Fruit fly (Drosophila melanogaster) Kc167 (cell line): ENCODE results near the gene Der-1.

Experiments
- Myc ChIP-seq: fragments of >200 bp; optimal IDR thresholded peaks from 2 replicates; lab custom pipeline; 2017; ENCODE audit warnings: missing external identifiers
- Sin3A ChIP-seq: fragments of >200 bp; optimal IDR thresholded peaks from 2 replicates; lab custom pipeline; 2018; ENCODE audit warnings: missing external identifiers
- h ChIP-seq: fragments of >200 bp; optimal IDR thresholded peaks from 3 replicates; lab custom pipeline; 2018; ENCODE audit warnings: missing external identifiers
- psq ChIP-seq: fragments of >200 bp; optimal IDR thresholded peaks from 2 replicates; lab custom pipeline; 2017; ENCODE audit warnings: missing external identifiers

- TF ChIP-seq h (lab: Kevin White, UChicago) (no peak), Myc (lab: Kevin White, UChicago) (no peak), psq (lab: Kevin White, UChicago) (no peak), Sin3A (lab: Kevin White, UChicago) (no peak)
Observed at dm6 chr2L:2006082-2006669, 32.4 kb downstream of the Der-1 start, which contains the start of gene CG33543.
